Worm (Caenorhabditis elegans) whole organism, young adult: Measurements from ENCODE around the gene inx-3.

Source experiments
- F49E8.2 ChIP-seq: sonication (generic microtip); optimal IDR thresholded peaks from 3 replicates; lab custom pipeline; 2017; ENCODE audit warnings: missing genetic modification characterization, mild to moderate bottlenecking, missing compliant biosample characterization, antibody characterized with exemption, moderate library complexity; ENCODE audit not compliant: insufficient read depth
- T07F8.4 ChIP-seq: sonication (generic microtip); optimal IDR thresholded peaks from 2 replicates; lab custom pipeline; 2016; ENCODE audit warnings: mild to moderate bottlenecking, missing genetic modification characterization, moderate library complexity, missing compliant biosample characterization
- aptf-3 ChIP-seq: fragments of 200-800 bp; sonication (Bioruptor generic); IDR thresholded peaks from 2 replicates; pipeline ENCODE4 v1.3.6; 2022; ENCODE audit warnings: missing genetic modification characterization, missing compliant biosample characterization
- cebp-2 ChIP-seq: fragments of 200-800 bp; sonication (Bioruptor generic); IDR thresholded peaks from 2 replicates; pipeline ENCODE4 v1.3.6; 2022; ENCODE audit warnings: missing genetic modification characterization, missing compliant biosample characterization
- ceh-27 ChIP-seq: fragments of 200-800 bp; sonication (Bioruptor generic); optimal IDR thresholded peaks from 2 replicates; lab custom pipeline; 2018; ENCODE audit warnings: mild to moderate bottlenecking, missing genetic modification characterization, moderate library complexity, missing compliant biosample characterization
- ceh-58 ChIP-seq: fragments of 200-800 bp; sonication (Bioruptor generic); IDR thresholded peaks from 2 replicates; pipeline ENCODE4 v1.3.6; 2022; ENCODE audit warnings: missing genetic modification characterization, missing compliant biosample characterization
- him-1 ChIP-seq: sonication (generic microtip); optimal IDR thresholded peaks from 2 replicates; lab custom pipeline; 2016; ENCODE audit warnings: missing genotype, missing genetic modification reagents, missing genetic modification characterization, missing compliant biosample characterization
- madf-8 ChIP-seq: fragments of 200-800 bp; sonication (Bioruptor generic); conservative IDR thresholded peaks from 2 replicates; pipeline ENCODE4 v1.3.6; 2022; ENCODE audit warnings: missing genetic modification reagents, missing genetic modification characterization, missing compliant biosample characterization
- nfya-2 ChIP-seq: fragments of 200-800 bp; sonication (Bioruptor generic); IDR thresholded peaks from 2 replicates; pipeline ENCODE4 v1.3.6; 2022; ENCODE audit warnings: missing genetic modification reagents, missing genetic modification characterization, missing compliant biosample characterization
- pha-4 ChIP-seq: fragments of 150-350 bp; sonication (generic microtip); optimal IDR thresholded peaks from 2 replicates; lab custom pipeline; 2014; ENCODE audit warnings: missing biosample characterization, missing genetic modification reagents, missing genetic modification characterization
- rpc-1 ChIP-seq, 2 experiments: fragments of 150-350 bp in 1 of 2; sonication (generic microtip) in 1 of 2; optimal IDR thresholded peaks; 2 replicates each; lab custom pipeline; 2014 to 2018; ENCODE audit warnings: missing biosample characterization in 1 of 2, missing genetic modification characterization in 1 of 2, missing genetic modification reagents in 1 of 2, missing genotype in 1 of 2
- unc-130 ChIP-seq: sonication (generic microtip); optimal IDR thresholded peaks from 2 replicates; lab custom pipeline; 2016; ENCODE audit warnings: missing genetic modification reagents, missing genetic modification characterization, missing compliant biosample characterization
- unc-62 ChIP-seq: fragments of 150-350 bp; optimal IDR thresholded peaks from 2 replicates; lab custom pipeline; 2014; ENCODE audit warnings: missing biosample characterization, missing genetic modification reagents, missing genetic modification characterization

DNA sequence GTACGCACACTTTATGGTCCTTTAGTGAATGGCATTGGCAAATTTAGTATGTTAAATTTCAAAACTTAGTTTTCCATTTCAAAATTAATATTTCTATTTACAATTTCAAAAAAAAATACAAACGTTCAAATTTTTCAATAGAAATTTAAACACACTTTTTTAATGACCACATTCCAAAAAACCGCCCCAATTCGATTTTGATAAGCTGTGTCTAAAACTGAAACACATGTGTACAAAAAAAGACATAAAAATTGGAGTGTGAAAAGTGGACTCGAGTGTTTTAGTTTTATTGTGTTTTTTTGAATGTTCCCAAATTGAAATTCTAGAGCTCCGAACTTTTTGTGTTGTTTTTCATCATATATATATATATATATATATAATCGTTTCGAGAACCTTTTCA, 20.2 kb upstream of the inx-3 start:
- TF ChIP-seq him-1 (tag; lab: Kevin White, UChicago): no peak
- TF ChIP-seq rpc-1 (optimal IDR thresholded peaks at IDR 0.05; lab: Kevin White, UChicago): no peak
- TF ChIP-seq rpc-1 (tag; optimal IDR thresholded peaks at IDR 0.05; lab: Kevin White, UChicago): no peak
- no peak for TF ChIP-seq unc-62 (GFP tag; lab: Kevin White, UChicago)
- TF ChIP-seq T07F8.4: no peak
- no peak for TF ChIP-seq F49E8.2 (tag; lab: Kevin White, UChicago)
- no peak for TF ChIP-seq ceh-27 (GFP tag; lab: Kevin White, UChicago)
- TF ChIP-seq pha-4 (tag; lab: Kevin White, UChicago): no peak
- no peak for TF ChIP-seq madf-8 (GFP tag; lab: Robert Waterston, UW)
- no peak for TF ChIP-seq nfya-2 (GFP tag; lab: Robert Waterston, UW)
- TF ChIP-seq unc-130: no peak
- TF ChIP-seq ceh-58 (GFP tag; lab: Robert Waterston, UW): no peak
- no peak for TF ChIP-seq aptf-3 (GFP tag; lab: Robert Waterston, UW)
- TF ChIP-seq cebp-2 (GFP tag; lab: Robert Waterston, UW): no peak
